Worm (Caenorhabditis elegans): ENCODE results near the gene ace-4.

ace-4 gene

DNA sequence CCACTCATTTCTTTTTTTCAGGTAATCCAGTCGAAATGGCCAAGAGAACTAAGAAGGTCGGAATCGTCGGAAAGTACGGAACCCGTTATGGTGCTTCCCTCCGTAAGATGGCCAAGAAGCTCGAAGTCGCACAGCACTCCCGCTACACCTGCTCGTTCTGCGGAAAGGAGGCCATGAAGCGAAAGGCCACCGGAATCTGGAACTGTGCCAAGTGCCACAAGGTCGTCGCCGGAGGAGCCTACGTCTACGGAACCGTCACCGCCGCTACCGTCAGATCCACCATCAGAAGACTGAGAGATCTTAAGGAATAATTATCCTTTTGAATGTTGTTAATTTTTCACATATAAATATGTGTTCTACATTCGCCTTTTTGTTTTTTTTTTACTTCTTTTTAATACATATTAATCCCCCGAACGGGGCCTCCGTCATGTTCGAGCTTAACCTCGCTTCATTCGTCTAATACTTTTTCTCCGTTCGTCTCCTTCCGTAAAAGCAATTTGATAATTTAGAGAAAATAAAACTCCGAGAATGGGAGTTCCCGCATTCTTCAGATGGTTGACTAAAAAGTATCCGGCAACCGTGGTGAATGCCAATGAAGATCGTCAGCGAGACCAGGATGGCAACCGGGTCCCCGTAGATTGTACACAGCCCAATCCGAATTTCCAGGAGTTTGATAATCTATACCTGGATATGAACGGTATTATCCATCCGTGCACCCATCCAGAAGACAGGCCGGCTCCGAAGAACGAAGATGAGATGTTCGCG is 42.4 kb upstream of the ace-4 start, which contains the start of the genes rpl-43 and xrn-2:
Gene rpl-43 (plus strand): TSS at position 36 of the 765 bp plus-strand sequence.
Gene xrn-2 (plus strand): TSS at position 510 of the 765 bp plus-strand sequence.
- TF ChIP-seq snu-23 (GFP tag; optimal IDR thresholded peaks at IDR 0.05) (no peak), rnt-1 (tag; optimal IDR thresholded peaks at IDR 0.05) (no peak), ceh-63 (GFP tag; optimal IDR thresholded peaks at IDR 0.05) (no peak), skn-1 (tag; optimal IDR thresholded peaks at IDR 0.05) (no peak), irx-1 (tag; optimal IDR thresholded peaks at IDR 0.05) (no peak), ztf-4 (tag; optimal IDR thresholded peaks at IDR 0.05) (no peak), efl-1 (optimal IDR thresholded peaks at IDR 0.05) (peak; percentile 12 to 19), efl-1 (GFP tag; optimal IDR thresholded peaks at IDR 0.05 in 1 of 2) (peak in 1 of 2 experiments; percentile 81), vab-15 (tag; optimal IDR thresholded peaks at IDR 0.05) (no peak), C04F5.9 (tag; optimal IDR thresholded peaks at IDR 0.05) (no peak), efl-3 (GFP tag; optimal IDR thresholded peaks at IDR 0.05) (no peak), grh-1 (GFP tag; IDR thresholded peaks at IDR 0.05) (0 out of 2 replicates have a peak, but pooled peaks have one; percentile 28), hlh-4 (tag; optimal IDR thresholded peaks at IDR 0.05) (no peak), nhr-90 (tag; optimal IDR thresholded peaks at IDR 0.05; ENCODE audit: poor library complexity) (peak; percentile 13), lsy-2 (tag; optimal IDR thresholded peaks at IDR 0.05) (peak in 1 of 2 experiments; percentile 30), nhr-77 (tag; optimal IDR thresholded peaks at IDR 0.05) (peak; percentile 23), nhr-47 (tag; optimal IDR thresholded peaks at IDR 0.05) (peak; percentile 37)

DNA sequence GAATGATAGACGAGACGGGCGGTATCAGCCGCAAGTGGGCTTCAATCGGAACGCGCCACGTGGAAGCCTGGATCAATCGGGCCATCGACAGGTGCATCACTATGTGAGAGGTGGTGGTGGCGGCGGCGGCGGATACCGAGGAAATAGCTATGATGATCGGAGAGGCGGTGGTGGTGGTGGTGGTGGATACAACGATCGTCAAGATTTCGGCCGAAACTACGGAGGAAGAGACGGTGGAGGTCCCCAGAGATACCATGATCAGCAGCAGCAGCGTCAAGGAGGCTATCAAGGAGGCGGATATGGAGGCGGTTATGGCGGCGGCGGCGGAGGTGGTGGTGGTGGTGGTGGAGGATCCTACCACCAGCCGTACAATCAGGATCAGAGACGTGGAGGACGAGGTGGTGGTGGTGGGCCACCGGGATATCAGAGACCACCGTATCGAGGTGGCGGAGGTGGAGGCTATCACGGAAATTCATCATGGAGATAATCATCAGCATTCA is 32.4 kb upstream of the ace-4 start:
- TF ChIP-seq skn-1 (tag; optimal IDR thresholded peaks at IDR 0.05): no peak

DNA sequence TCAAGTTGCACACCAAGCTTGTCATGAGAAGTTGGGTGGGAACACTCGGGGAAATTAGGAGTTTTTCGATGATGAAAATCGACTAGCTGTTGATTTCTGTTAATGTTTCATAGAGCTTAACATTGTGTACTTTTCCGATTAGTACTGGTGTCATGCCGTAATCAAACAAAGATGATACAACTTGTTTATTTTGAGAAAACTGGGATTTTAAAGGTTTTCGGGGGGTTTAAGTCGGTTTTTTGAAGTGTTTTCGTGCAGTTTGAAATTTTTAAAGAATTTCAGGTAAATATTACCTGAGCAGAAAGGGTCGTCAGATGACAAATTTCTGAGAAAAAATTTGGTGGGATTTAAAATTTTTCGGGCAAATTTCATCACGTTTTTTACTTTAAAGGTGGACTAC is 26.3 kb upstream of the ace-4 start, which contains the start of gene eat-2:
Gene eat-2 (minus strand): TSS at position 101 of the 400 bp plus-strand sequence.
- no peak for TF ChIP-seq snpc-4 (tag; optimal IDR thresholded peaks at IDR 0.05)
- TF ChIP-seq nhr-90 (tag; optimal IDR thresholded peaks at IDR 0.05; ENCODE audit: poor library complexity): no peak
- no peak for TF ChIP-seq aly-2 (tag; optimal IDR thresholded peaks at IDR 0.05)
- no peak for TF ChIP-seq hlh-17 (GFP tag; optimal IDR thresholded peaks at IDR 0.05; ENCODE audit: borderline replicate concordance)
- TF ChIP-seq ceh-82 (tag; optimal IDR thresholded peaks at IDR 0.05): no peak
- no peak for TF ChIP-seq nhr-12 (tag; optimal IDR thresholded peaks at IDR 0.05)
- TF ChIP-seq mab-9 (GFP tag; IDR thresholded peaks at IDR 0.05): no peak
- no peak for TF ChIP-seq nhr-76 (tag; optimal IDR thresholded peaks at IDR 0.05)
- no peak for TF ChIP-seq fkh-8 (tag; optimal IDR thresholded peaks at IDR 0.05)
- TF ChIP-seq zip-4 (GFP tag; optimal IDR thresholded peaks at IDR 0.05): no peak
- TF ChIP-seq swsn-7 (tag; optimal IDR thresholded peaks at IDR 0.05): no peak
- TF ChIP-seq nhr-71 (tag; optimal IDR thresholded peaks at IDR 0.05): no peak

DNA sequence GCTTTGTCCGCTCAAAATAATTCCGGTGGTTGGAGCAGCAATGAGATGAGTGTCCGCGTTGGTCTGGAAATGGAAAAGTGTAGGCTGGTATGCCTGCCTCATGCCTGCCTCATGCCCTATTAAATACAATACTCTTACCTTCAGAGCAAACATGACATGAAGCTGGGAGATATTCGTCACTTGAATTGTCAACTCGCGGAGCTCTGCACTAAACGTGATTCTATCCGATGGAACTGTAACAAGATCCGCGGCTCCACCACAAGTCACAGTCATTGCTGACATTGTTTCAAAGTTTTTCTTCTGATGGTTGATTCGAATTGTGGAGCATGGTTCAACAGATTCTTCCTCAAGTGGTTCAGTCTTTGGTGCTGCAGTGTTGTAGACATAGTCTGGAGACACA is 24.7 kb upstream of the ace-4 start:
- TF ChIP-seq efl-1 (optimal IDR thresholded peaks at IDR 0.05): no peak
- TF ChIP-seq efl-1 (GFP tag; optimal IDR thresholded peaks at IDR 0.05 in 1 of 2): peak in 1 of 2 experiments; percentile 67
- TF ChIP-seq ceh-63 (GFP tag; optimal IDR thresholded peaks at IDR 0.05): no peak

DNA sequence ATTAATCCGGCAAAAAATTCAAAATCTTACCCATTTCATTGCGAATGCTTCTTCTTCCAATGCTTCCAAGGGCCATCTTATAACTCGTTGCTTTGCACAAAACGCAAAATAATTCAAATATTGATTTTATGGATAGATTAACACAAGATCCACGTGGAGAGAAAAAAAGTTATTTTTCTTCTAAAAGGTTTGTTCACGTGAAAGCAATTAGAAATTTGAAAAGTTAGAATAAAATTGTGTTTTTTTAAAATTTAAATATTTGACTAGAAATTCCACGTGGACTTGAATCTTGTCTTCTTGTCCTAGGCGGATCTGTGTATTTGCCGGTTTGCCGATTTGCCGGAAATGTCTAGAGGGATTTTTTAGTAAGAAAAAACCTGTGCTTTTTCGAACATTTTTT is 22.7 kb upstream of the ace-4 start, which contains the start of gene Y48B6A.5:
Gene Y48B6A.5 (minus strand): TSS at position 101 of the 400 bp plus-strand sequence.
- no peak for TF ChIP-seq mep-1 (tag; optimal IDR thresholded peaks at IDR 0.05)
- TF ChIP-seq nhr-71 (tag; optimal IDR thresholded peaks at IDR 0.05): no peak
- no peak for TF ChIP-seq snu-23 (GFP tag; optimal IDR thresholded peaks at IDR 0.05)

DNA sequence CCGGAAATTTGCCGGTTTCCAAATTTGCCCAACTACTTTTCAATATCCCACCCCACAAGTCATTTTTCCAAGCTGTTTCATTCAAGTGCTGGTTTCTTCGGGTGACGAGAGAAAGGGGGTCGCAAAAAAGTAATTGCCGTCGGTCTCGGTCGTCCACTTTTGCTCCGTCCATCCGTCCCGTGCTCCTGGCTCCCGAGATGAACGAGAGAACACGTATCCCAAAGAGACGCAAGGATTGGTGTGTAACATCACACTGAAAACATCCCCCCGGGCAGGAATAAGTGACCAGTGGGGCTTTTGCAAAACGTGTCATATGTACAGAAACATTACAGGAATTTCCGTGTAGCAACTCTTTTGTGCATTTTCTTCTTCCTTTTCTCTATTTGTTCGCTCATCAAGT is 21.2 kb upstream of the ace-4 start:
- peak; percentile 59 for TF ChIP-seq lin-14 (GFP tag; optimal IDR thresholded peaks at IDR 0.05)
- TF ChIP-seq efl-1 (optimal IDR thresholded peaks at IDR 0.05): no peak
- TF ChIP-seq efl-1 (GFP tag; optimal IDR thresholded peaks at IDR 0.05 in 1 of 2): peak in 1 of 2 experiments; percentile 42
- no peak for TF ChIP-seq pax-3 (tag; optimal IDR thresholded peaks at IDR 0.05)
- TF ChIP-seq rnt-1 (tag; optimal IDR thresholded peaks at IDR 0.05): peak; percentile 26
- no peak for TF ChIP-seq mef-2 (tag; optimal IDR thresholded peaks at IDR 0.05)

Measured in whole organism, L1 larva.